Fruit fly (Drosophila melanogaster): Measurements from ENCODE around the gene ind.

DNA sequence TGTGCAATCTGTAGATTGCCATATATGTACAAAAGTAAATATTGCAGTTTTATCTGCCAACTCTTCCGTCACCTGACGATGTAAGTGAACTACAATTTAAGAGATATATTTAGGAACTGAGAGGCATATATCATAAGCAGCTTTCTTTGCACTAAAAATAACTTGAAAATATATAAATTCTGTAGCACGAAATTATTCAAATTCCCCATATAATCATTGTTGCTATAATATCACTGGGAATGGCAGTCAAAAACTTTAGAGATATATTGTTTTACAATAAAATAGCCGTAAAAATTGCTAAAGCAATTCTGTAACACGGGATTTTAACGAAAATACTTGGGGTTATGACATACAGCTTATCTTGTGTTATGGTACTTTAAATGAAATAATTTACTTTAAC is 7.6 kb upstream of the ind start, which contains the start of gene CG43679:
- TF ChIP-seq Myc (optimal IDR thresholded peaks at IDR 0.05) (no peak), ttk (optimal IDR thresholded peaks at IDR 0.05) (no peak), psq (optimal IDR thresholded peaks at IDR 0.05) (no peak), Sin3A (optimal IDR thresholded peaks at IDR 0.05) (no peak), h (optimal IDR thresholded peaks at IDR 0.05) (no peak)
